Worm (Caenorhabditis elegans) whole organism, L4 larva: ENCODE results near the gene oac-3.

Source experiments
- F10B5.3 ChIP-seq: sonication (generic microtip); optimal IDR thresholded peaks from 2 replicates; lab custom pipeline; 2016; ENCODE audit warnings: mild to moderate bottlenecking, missing genetic modification characterization, missing compliant biosample characterization
- F44E2.7 ChIP-seq: fragments of 200-800 bp; sonication (Bioruptor generic); IDR thresholded peaks from 2 replicates; pipeline ENCODE4 v2.1.2; 2022; ENCODE audit warnings: missing genetic modification characterization, missing compliant biosample characterization
- R02D3.7 ChIP-seq: fragments of 150-350 bp; sonication (generic microtip); optimal IDR thresholded peaks from 3 replicates; lab custom pipeline; 2014; ENCODE audit warnings: missing biosample characterization, missing genetic modification characterization
- T20F7.1 ChIP-seq: fragments of 200-800 bp; sonication (Bioruptor generic); optimal IDR thresholded peaks from 2 replicates; lab custom pipeline; 2018; ENCODE audit warnings: mild to moderate bottlenecking, missing genetic modification characterization, missing compliant biosample characterization
- Y75B8A.6 ChIP-seq: fragments of 200-800 bp; sonication (Bioruptor generic); IDR thresholded peaks from 2 replicates; pipeline ENCODE4 v1.3.6; 2022; ENCODE audit warnings: missing genetic modification reagents, missing genetic modification characterization, missing compliant biosample characterization
- ZK546.5 ChIP-seq, 2 experiments: sonication (generic microtip); optimal IDR thresholded peaks; 2 replicates each; lab custom pipeline; 2017; ENCODE audit warnings: missing biosample characterization in 2 of 2, missing genetic modification characterization in 2 of 2
- aha-1 ChIP-seq: fragments of 150-350 bp; peaks from one replicate; lab custom pipeline; 2014; ENCODE audit warnings: missing biosample characterization, missing genetic modification characterization
- arid-1 ChIP-seq: fragments of 200-800 bp; sonication (Bioruptor generic); conservative IDR thresholded peaks from 2 replicates; pipeline ENCODE4 v1.3.6; 2022; ENCODE audit warnings: missing genetic modification reagents, missing genetic modification characterization, missing compliant biosample characterization
- ceh-20 ChIP-seq: fragments of 200-800 bp; sonication (Bioruptor generic); IDR thresholded peaks from 2 replicates; pipeline ENCODE4 v1.3.6; 2022; ENCODE audit warnings: missing genetic modification reagents, missing genetic modification characterization, missing compliant biosample characterization
- ceh-82 ChIP-seq: sonication (generic microtip); optimal IDR thresholded peaks from 2 replicates; lab custom pipeline; 2017; ENCODE audit warnings: missing biosample characterization, missing genetic modification characterization
- cey-2 ChIP-seq: sonication (generic microtip); optimal IDR thresholded peaks from 3 replicates; lab custom pipeline; 2017; ENCODE audit warnings: missing genetic modification characterization, mild to moderate bottlenecking, missing compliant biosample characterization, antibody characterized with exemption, borderline replicate concordance; ENCODE audit not compliant: insufficient read depth
- ctbp-1 ChIP-seq: fragments of 200-800 bp; sonication (Bioruptor generic); IDR thresholded peaks from 2 replicates; pipeline ENCODE4 v1.3.6; 2022; ENCODE audit warnings: missing genetic modification reagents, missing genetic modification characterization, missing compliant biosample characterization
- daf-16 ChIP-seq, 3 experiments: sonication (generic microtip); optimal IDR thresholded peaks; 2 replicates each; lab custom pipeline; 2016 to 2017; ENCODE audit warnings: missing genetic modification characterization in 3 of 3, missing genetic modification reagents in 3 of 3, mild to moderate bottlenecking in 2 of 3, missing compliant biosample characterization in 2 of 3, missing biosample characterization in 1 of 3, moderate library complexity in 1 of 3
- dmd-8 ChIP-seq: fragments of 200-800 bp; sonication (Bioruptor generic); IDR thresholded peaks from 2 replicates; pipeline ENCODE4 v1.3.6; 2022; ENCODE audit warnings: missing genetic modification characterization, missing compliant biosample characterization
- dmd-9 ChIP-seq: fragments of 200-800 bp; sonication (Bioruptor generic); IDR thresholded peaks from 2 replicates; pipeline ENCODE4 v1.3.6; 2022; ENCODE audit warnings: missing genetic modification reagents, missing genetic modification characterization, missing compliant biosample characterization
- dpl-1 ChIP-seq: fragments of 150-350 bp; optimal IDR thresholded peaks from 2 replicates; lab custom pipeline; 2014; ENCODE audit warnings: missing biosample characterization, missing genetic modification reagents, missing genetic modification characterization
- egl-27 ChIP-seq: sonication (generic microtip); optimal IDR thresholded peaks from 3 replicates; lab custom pipeline; 2017; ENCODE audit warnings: missing biosample characterization, missing genetic modification reagents, missing genetic modification characterization
- hif-1 ChIP-seq, 2 experiments: sonication (generic microtip); optimal IDR thresholded peaks; 2 replicates each; lab custom pipeline; 2016 to 2017; ENCODE audit warnings: missing compliant biosample characterization in 2 of 2, missing genetic modification characterization in 2 of 2, missing genetic modification reagents in 2 of 2, missing genotype in 2 of 2, mild to moderate bottlenecking in 1 of 2
- hmg-1.1 ChIP-seq: fragments of 200-800 bp; sonication (Bioruptor generic); IDR thresholded peaks from 2 replicates; pipeline ENCODE4 v1.3.6; 2022; ENCODE audit warnings: missing genetic modification reagents, missing genetic modification characterization, missing compliant biosample characterization
- jun-1 ChIP-seq: fragments of 150-350 bp; optimal IDR thresholded peaks from 2 replicates; lab custom pipeline; 2014; ENCODE audit warnings: missing biosample characterization, missing genetic modification reagents, missing genetic modification characterization
- lim-7 ChIP-seq: fragments of 200-800 bp; sonication (Bioruptor generic); IDR thresholded peaks from 2 replicates; pipeline ENCODE4 v1.3.6; 2022; ENCODE audit warnings: missing genetic modification characterization, missing compliant biosample characterization
- lin-15B ChIP-seq: fragments of 150-350 bp; sonication (generic microtip); optimal IDR thresholded peaks from 3 replicates; lab custom pipeline; 2014; ENCODE audit warnings: missing biosample characterization, missing genetic modification characterization
- lin-29 ChIP-seq: fragments of 200-800 bp; sonication (Bioruptor generic); IDR thresholded peaks from 2 replicates; pipeline ENCODE4 v1.3.6; 2022; ENCODE audit warnings: missing genetic modification reagents, missing genetic modification characterization, missing compliant biosample characterization
- lin-39 ChIP-seq: fragments of 150-350 bp; optimal IDR thresholded peaks from 2 replicates; lab custom pipeline; 2014; ENCODE audit warnings: missing biosample characterization, missing genetic modification reagents, missing genetic modification characterization
- lsy-2 ChIP-seq, 2 experiments: fragments of 150-350 bp in 1 of 2; sonication (generic microtip) in 1 of 2; optimal IDR thresholded peaks; 2 replicates each; lab custom pipeline; 2014 to 2017; ENCODE audit warnings: missing biosample characterization in 2 of 2, missing genetic modification characterization in 2 of 2
- madf-5 ChIP-seq, 2 experiments: fragments of 200-800 bp; sonication (Bioruptor generic); IDR thresholded peaks; 2 replicates each; pipeline ENCODE4 v1.3.6; 2022; ENCODE audit warnings: missing compliant biosample characterization in 2 of 2, missing genetic modification characterization in 2 of 2
- mep-1 ChIP-seq: fragments of 150-350 bp; sonication (generic microtip); optimal IDR thresholded peaks from 3 replicates; lab custom pipeline; 2014; ENCODE audit warnings: missing biosample characterization, missing genetic modification characterization
- nhr-237 ChIP-seq: sonication (generic microtip); optimal IDR thresholded peaks from 2 replicates; lab custom pipeline; 2017; ENCODE audit warnings: missing biosample characterization, missing genetic modification characterization
- nhr-25 ChIP-seq: sonication (generic microtip); optimal IDR thresholded peaks from 2 replicates; lab custom pipeline; 2017; ENCODE audit warnings: missing genetic modification characterization, mild to moderate bottlenecking, missing compliant biosample characterization, antibody characterized with exemption, moderate library complexity, borderline replicate concordance; ENCODE audit not compliant: insufficient read depth
- nhr-41 ChIP-seq: fragments of 200-800 bp; sonication (Bioruptor generic); IDR thresholded peaks from 2 replicates; pipeline ENCODE4 v1.3.6; 2022; ENCODE audit warnings: missing genetic modification reagents, missing genetic modification characterization, missing compliant biosample characterization
- nhr-77 ChIP-seq: fragments of 150-350 bp; optimal IDR thresholded peaks from 2 replicates; lab custom pipeline; 2014; ENCODE audit warnings: missing biosample characterization, missing genetic modification characterization
- pha-4 ChIP-seq, 2 experiments: fragments of 150-350 bp in 1 of 2; fragments of 200-800 bp in 1 of 2; sonication (Bioruptor generic) in 1 of 2; IDR thresholded peaks in 1 of 2; optimal IDR thresholded peaks in 1 of 2; 2 replicates each; pipeline versions ENCODE4 v1.3.6 to Lab custom; 2014 to 2022; ENCODE audit warnings: missing genetic modification characterization in 2 of 2, missing genetic modification reagents in 2 of 2, missing biosample characterization in 1 of 2, missing compliant biosample characterization in 1 of 2
- php-3 ChIP-seq: fragments of 200-800 bp; sonication (Bioruptor generic); IDR thresholded peaks from 2 replicates; pipeline ENCODE4 v1.3.6; 2022; ENCODE audit warnings: missing genetic modification reagents, missing genetic modification characterization, missing compliant biosample characterization
- pqm-1 ChIP-seq: sonication (generic microtip); optimal IDR thresholded peaks from 2 replicates; lab custom pipeline; 2017; ENCODE audit warnings: missing biosample characterization, missing genetic modification characterization
- saeg-2 ChIP-seq: fragments of 200-800 bp; sonication (Bioruptor generic); IDR thresholded peaks from 2 replicates; pipeline ENCODE4 v1.3.6; 2022; ENCODE audit warnings: missing genetic modification reagents, missing genetic modification characterization, missing compliant biosample characterization
- set-16 ChIP-seq: fragments of 200-800 bp; sonication (Bioruptor generic); IDR thresholded peaks from 2 replicates; pipeline ENCODE4 v1.3.6; 2022; ENCODE audit warnings: missing genetic modification reagents, missing genetic modification characterization, missing compliant biosample characterization
- snpc-1.2 ChIP-seq: fragments of 200-800 bp; sonication (Bioruptor generic); IDR thresholded peaks from 2 replicates; pipeline ENCODE4 v1.3.6; 2022; ENCODE audit warnings: missing genetic modification reagents, missing genetic modification characterization, missing compliant biosample characterization
- snpc-4 ChIP-seq: fragments of 150-350 bp; optimal IDR thresholded peaks from 2 replicates; lab custom pipeline; 2014; ENCODE audit warnings: missing biosample characterization, missing genetic modification characterization
- spr-3 ChIP-seq: fragments of 200-800 bp; sonication (Bioruptor generic); optimal IDR thresholded peaks from 2 replicates; lab custom pipeline; 2018; ENCODE audit warnings: mild to moderate bottlenecking, missing genetic modification characterization, missing compliant biosample characterization
- tag-97 ChIP-seq: fragments of 200-800 bp; sonication (Bioruptor generic); IDR thresholded peaks from 2 replicates; pipeline ENCODE4 v1.3.6; 2022; ENCODE audit warnings: missing genetic modification characterization, missing compliant biosample characterization
- unc-130 ChIP-seq: sonication (generic microtip); optimal IDR thresholded peaks from 2 replicates; lab custom pipeline; 2016; ENCODE audit warnings: missing genetic modification reagents, missing genetic modification characterization, missing compliant biosample characterization
- unc-39 ChIP-seq: sonication (generic microtip); optimal IDR thresholded peaks from 2 replicates; lab custom pipeline; 2017; ENCODE audit warnings: missing biosample characterization, missing genetic modification characterization
- unc-62 ChIP-seq, 3 experiments: fragments of 150-350 bp in 1 of 3; sonication (generic microtip); optimal IDR thresholded peaks in 2 of 3; peaks in 1 of 3; 1 replicate in 1 of 3; 2 replicates in 2 of 3; lab custom pipeline; 2014 to 2017; ENCODE audit warnings: missing biosample characterization in 3 of 3, missing genetic modification characterization in 3 of 3, missing genetic modification reagents in 3 of 3, missing genotype in 1 of 3
- vab-7 ChIP-seq: fragments of 200-800 bp; sonication (Bioruptor generic); IDR thresholded peaks from 2 replicates; pipeline ENCODE4 v1.3.6; 2022; ENCODE audit warnings: missing genetic modification reagents, missing genetic modification characterization, missing compliant biosample characterization
- zfp-2 ChIP-seq: sonication (generic microtip); optimal IDR thresholded peaks from 2 replicates; lab custom pipeline; 2016; ENCODE audit warnings: mild to moderate bottlenecking, missing genetic modification characterization, missing compliant biosample characterization
- zfp-3 ChIP-seq: fragments of 200-800 bp; sonication (Bioruptor generic); conservative IDR thresholded peaks from 2 replicates; pipeline ENCODE4 v1.3.6; 2022; ENCODE audit warnings: missing genetic modification reagents, missing genetic modification characterization, missing compliant biosample characterization
- zip-2 ChIP-seq: fragments of 150-350 bp; optimal IDR thresholded peaks from 2 replicates; lab custom pipeline; 2014; ENCODE audit warnings: missing biosample characterization, missing genetic modification characterization
- ztf-11 ChIP-seq: fragments of 150-350 bp; optimal IDR thresholded peaks from 2 replicates; lab custom pipeline; 2014; ENCODE audit warnings: missing biosample characterization, missing genetic modification characterization
- ztf-7 ChIP-seq: fragments of 150-350 bp; optimal IDR thresholded peaks from 2 replicates; lab custom pipeline; 2014; ENCODE audit warnings: missing biosample characterization, missing genetic modification characterization

oac-3 gene

ce11 chrV:13907557-13908104 lies 8.3 kb downstream of the oac-3 start (continued):
- TF ChIP-seq vab-7 (GFP tag; lab: Robert Waterston, UW) (no peak), unc-39 (tag; lab: Kevin White, UChicago) (no peak), dmd-9 (GFP tag; lab: Robert Waterston, UW) (no peak; the same call in none of the 2 replicates), F44E2.7 (no peak), ceh-82 (no peak), arid-1 (GFP tag; lab: Robert Waterston, UW) (peak; percentile 50; the same call in 1 of the 2 replicates), unc-62 (GFP tag; optimal IDR thresholded peaks at IDR 0.05 in 1 of 2; lab: Kevin White, UChicago) (no peak), unc-62 (tag; optimal IDR thresholded peaks at IDR 0.05; lab: Kevin White, UChicago) (no peak), dpl-1 (GFP tag; lab: Kevin White, UChicago) (no peak), ztf-11 (tag; lab: Kevin White, UChicago) (no peak), lin-39 (tag; lab: Kevin White, UChicago) (no peak), pqm-1 (tag; lab: Kevin White, UChicago) (no peak), ceh-20 (no peak), spr-3 (peak; percentile 32), nhr-237 (tag; lab: Kevin White, UChicago) (no peak), Y75B8A.6 (GFP tag; lab: Robert Waterston, UW) (peak; percentile 85), set-16 (no peak), saeg-2 (GFP tag; lab: Robert Waterston, UW) (no peak), snpc-1.2 (GFP tag; lab: Robert Waterston, UW) (peak; percentile 27; the same call in 1 of the 2 replicates), lin-29 (GFP tag; lab: Robert Waterston, UW) (no peak), cey-2 (no peak), php-3 (GFP tag; lab: Robert Waterston, UW) (no peak), ZK546.5 (tag; optimal IDR thresholded peaks at IDR 0.05; lab: Kevin White, UChicago) (no peak), nhr-25 (no peak), zfp-2 (tag; lab: Kevin White, UChicago) (no peak), mep-1 (tag; lab: Kevin White, UChicago) (peak; percentile 94), lin-15B (tag; lab: Kevin White, UChicago) (peak; percentile 27), madf-5 (GFP tag; IDR thresholded peaks at IDR 0.05; lab: Robert Waterston, UW) (0 out of 4 replicates have a peak, but pooled peaks of 1 of the 2 experiments have one; percentile 52), nhr-77 (peak; percentile 89), snpc-4 (no peak), zfp-3 (peak; percentile 98), jun-1 (tag; lab: Kevin White, UChicago) (no peak), ztf-7 (tag; lab: Kevin White, UChicago) (no peak), F10B5.3 (tag; lab: Kevin White, UChicago) (no peak), dmd-8 (GFP tag; lab: Robert Waterston, UW) (peak; percentile 69), zip-2 (tag; lab: Kevin White, UChicago) (no peak), nhr-41 (GFP tag; lab: Robert Waterston, UW) (peak; percentile 42; the same call in 1 of the 2 replicates), T20F7.1 (GFP tag; lab: Kevin White, UChicago) (peak; percentile 75), egl-27 (tag; lab: Kevin White, UChicago) (no peak), R02D3.7 (tag; lab: Kevin White, UChicago) (no peak), aha-1 (tag; lab: Kevin White, UChicago) (peak; percentile 91), lim-7 (GFP tag; lab: Robert Waterston, UW) (no peak), hif-1 (tag; optimal IDR thresholded peaks at IDR 0.05; lab: Kevin White, UChicago) (peak in 1 of 2 experiments; percentile 39), hmg-1.1 (GFP tag; lab: Robert Waterston, UW) (no peak; the same call in 1 of the 2 replicates), tag-97 (no peak), pha-4 (GFP tag; IDR thresholded peaks at IDR 0.05; lab: Robert Waterston, UW) (peak; percentile 37), pha-4 (tag; optimal IDR thresholded peaks at IDR 0.05; lab: Kevin White, UChicago) (no peak), lsy-2 (tag; optimal IDR thresholded peaks at IDR 0.05; lab: Kevin White, UChicago) (peak; percentile 69 to 72), unc-130 (GFP tag; lab: Kevin White, UChicago) (no peak), daf-16 (GFP tag; optimal IDR thresholded peaks at IDR 0.05; lab: Kevin White, UChicago) (peak in 1 of 2 experiments; percentile 1), daf-16 (tag; optimal IDR thresholded peaks at IDR 0.05; lab: Kevin White, UChicago) (peak; percentile 18), ctbp-1 (no peak; the same call in 1 of the 2 replicates)
